Worm (Caenorhabditis elegans) whole organism, L2 larva: ENCODE results near the gene sam-10.

Experiments
- C34F6.9 ChIP-seq: fragments of 150-350 bp; optimal IDR thresholded peaks from 2 replicates; lab custom pipeline; 2014; ENCODE audit warnings: missing biosample characterization, missing genetic modification characterization
- F13H6.1 ChIP-seq: sonication (generic microtip); optimal IDR thresholded peaks from 2 replicates; lab custom pipeline; 2016; ENCODE audit warnings: missing genetic modification characterization, missing compliant biosample characterization
- R02D3.7 ChIP-seq: fragments of 150-350 bp; optimal IDR thresholded peaks from 2 replicates; lab custom pipeline; 2014; ENCODE audit warnings: missing biosample characterization, missing genetic modification characterization
- Y55F3AM.14 ChIP-seq: fragments of 200-800 bp; sonication (Bioruptor generic); optimal IDR thresholded peaks from 2 replicates; lab custom pipeline; 2018; ENCODE audit warnings: mild to moderate bottlenecking, missing genetic modification characterization, missing compliant biosample characterization
- alr-1 ChIP-seq: fragments of 150-350 bp; optimal IDR thresholded peaks from 2 replicates; lab custom pipeline; 2014; ENCODE audit warnings: missing biosample characterization, missing genetic modification characterization
- ama-1 ChIP-seq: fragments of 150-350 bp; optimal IDR thresholded peaks from 2 replicates; lab custom pipeline; 2018; ENCODE audit warnings: inconsistent platforms
- blmp-1 ChIP-seq: sonication (generic microtip); optimal IDR thresholded peaks from 2 replicates; lab custom pipeline; 2017; ENCODE audit warnings: missing genetic modification characterization, mild to moderate bottlenecking, missing compliant biosample characterization, antibody characterized with exemption, moderate library complexity; ENCODE audit not compliant: insufficient read depth
- ceh-16 ChIP-seq: fragments of 150-350 bp; optimal IDR thresholded peaks from 2 replicates; lab custom pipeline; 2014; ENCODE audit warnings: missing biosample characterization, missing genetic modification characterization
- ceh-82 ChIP-seq: fragments of 150-350 bp; optimal IDR thresholded peaks from 2 replicates; lab custom pipeline; 2014; ENCODE audit warnings: missing biosample characterization, missing genetic modification characterization
- crh-2 ChIP-seq: sonication (generic microtip); optimal IDR thresholded peaks from 2 replicates; lab custom pipeline; 2017; ENCODE audit warnings: missing biosample characterization, missing genetic modification characterization
- dmd-4 ChIP-seq: sonication (generic microtip); optimal IDR thresholded peaks from 2 replicates; lab custom pipeline; 2017; ENCODE audit warnings: missing biosample characterization, missing genetic modification characterization
- egl-27 ChIP-seq: sonication (generic microtip); optimal IDR thresholded peaks from 3 replicates; lab custom pipeline; 2017; ENCODE audit warnings: missing biosample characterization, missing genetic modification reagents, missing genetic modification characterization
- elt-1 ChIP-seq: fragments of 150-350 bp; optimal IDR thresholded peaks from 2 replicates; lab custom pipeline; 2014; ENCODE audit warnings: missing biosample characterization, missing genetic modification characterization
- elt-3 ChIP-seq: sonication (generic microtip); optimal IDR thresholded peaks from 2 replicates; lab custom pipeline; 2017; ENCODE audit warnings: missing biosample characterization, missing genetic modification characterization
- fos-1 ChIP-seq: fragments of 150-350 bp; optimal IDR thresholded peaks from 2 replicates; lab custom pipeline; 2014; ENCODE audit warnings: missing biosample characterization, missing genetic modification characterization
- gmeb-1 ChIP-seq: fragments of 150-350 bp; optimal IDR thresholded peaks from 2 replicates; lab custom pipeline; 2014; ENCODE audit warnings: missing biosample characterization, missing genetic modification characterization
- lin-11 ChIP-seq: fragments of 150-350 bp; sonication (generic microtip); optimal IDR thresholded peaks from 2 replicates; lab custom pipeline; 2014; ENCODE audit warnings: missing biosample characterization, missing genetic modification characterization, inconsistent platforms, mixed read lengths
- lin-13 ChIP-seq: fragments of 150-350 bp; optimal IDR thresholded peaks from 2 replicates; lab custom pipeline; 2014; ENCODE audit warnings: missing biosample characterization, missing genetic modification reagents, missing genetic modification characterization
- lin-39 ChIP-seq: fragments of 150-350 bp; optimal IDR thresholded peaks from 2 replicates; lab custom pipeline; 2014; ENCODE audit warnings: missing biosample characterization, missing genetic modification reagents, missing genetic modification characterization
- lsy-2 ChIP-seq, 2 experiments: fragments of 150-350 bp in 1 of 2; sonication (generic microtip) in 1 of 2; optimal IDR thresholded peaks; 2 replicates each; lab custom pipeline; 2014 to 2017; ENCODE audit warnings: missing biosample characterization in 2 of 2, missing genetic modification characterization in 2 of 2
- mab-5 ChIP-seq: fragments of 150-350 bp; optimal IDR thresholded peaks from 2 replicates; lab custom pipeline; 2014; ENCODE audit warnings: missing biosample characterization, missing genetic modification characterization
- mdl-1 ChIP-seq, 2 experiments: fragments of 150-350 bp in 1 of 2; sonication (generic microtip) in 1 of 2; optimal IDR thresholded peaks; 2 replicates each; lab custom pipeline; 2017; ENCODE audit warnings: missing biosample characterization in 2 of 2, missing genetic modification characterization in 2 of 2
- nhr-10 ChIP-seq: sonication (generic microtip); optimal IDR thresholded peaks from 2 replicates; lab custom pipeline; 2017; ENCODE audit warnings: missing biosample characterization, missing genetic modification characterization
- nhr-11 ChIP-seq: fragments of 150-350 bp; optimal IDR thresholded peaks from 2 replicates; lab custom pipeline; 2014; ENCODE audit warnings: missing biosample characterization, missing genetic modification characterization
- nhr-129 ChIP-seq: fragments of 150-350 bp; optimal IDR thresholded peaks from 2 replicates; lab custom pipeline; 2014; ENCODE audit warnings: missing biosample characterization, missing genetic modification characterization
- nhr-21 ChIP-seq: fragments of 150-350 bp; optimal IDR thresholded peaks from 2 replicates; lab custom pipeline; 2014; ENCODE audit warnings: missing biosample characterization, missing genetic modification characterization
- nhr-23 ChIP-seq: fragments of 150-350 bp; optimal IDR thresholded peaks from 2 replicates; lab custom pipeline; 2014; ENCODE audit warnings: missing biosample characterization, missing genetic modification reagents, missing genetic modification characterization
- nhr-237 ChIP-seq: fragments of 150-350 bp; optimal IDR thresholded peaks from 2 replicates; lab custom pipeline; 2014; ENCODE audit warnings: missing biosample characterization, missing genetic modification characterization
- nhr-25 ChIP-seq: fragments of 150-350 bp; sonication (generic microtip); optimal IDR thresholded peaks from 3 replicates; lab custom pipeline; 2014; ENCODE audit warnings: missing biosample characterization, missing genetic modification characterization
- nhr-6 ChIP-seq: fragments of 150-350 bp; optimal IDR thresholded peaks from 2 replicates; lab custom pipeline; 2014; ENCODE audit warnings: missing biosample characterization, missing genetic modification characterization
- peb-1 ChIP-seq: fragments of 150-350 bp; optimal IDR thresholded peaks from 2 replicates; lab custom pipeline; 2014; ENCODE audit warnings: missing biosample characterization, missing genetic modification characterization
- sem-4 ChIP-seq: fragments of 150-350 bp; optimal IDR thresholded peaks from 2 replicates; lab custom pipeline; 2014; ENCODE audit warnings: missing biosample characterization, missing genetic modification reagents, missing genetic modification characterization
- skn-1 ChIP-seq: sonication (generic microtip); optimal IDR thresholded peaks from 2 replicates; lab custom pipeline; 2017; ENCODE audit warnings: missing biosample characterization, missing genetic modification characterization
- sma-3 ChIP-seq: sonication (generic microtip); optimal IDR thresholded peaks from 2 replicates; lab custom pipeline; 2016; ENCODE audit warnings: missing genetic modification reagents, missing genetic modification characterization, missing compliant biosample characterization
- sma-9 ChIP-seq, 2 experiments: fragments of 150-350 bp in 1 of 2; sonication (generic microtip) in 1 of 2; optimal IDR thresholded peaks; 2 replicates each; lab custom pipeline; 2014 to 2016; ENCODE audit warnings: missing genetic modification characterization in 2 of 2, mild to moderate bottlenecking in 1 of 2, missing biosample characterization in 1 of 2, missing compliant biosample characterization in 1 of 2, missing genetic modification reagents in 1 of 2, moderate library complexity in 1 of 2
- snpc-4 ChIP-seq: fragments of 150-350 bp; optimal IDR thresholded peaks from 2 replicates; lab custom pipeline; 2014; ENCODE audit warnings: missing biosample characterization, missing genetic modification characterization
- unc-39 ChIP-seq: fragments of 150-350 bp; optimal IDR thresholded peaks from 2 replicates; lab custom pipeline; 2014; ENCODE audit warnings: missing biosample characterization, missing genetic modification characterization
- unc-55 ChIP-seq: fragments of 150-350 bp; sonication (generic microtip); optimal IDR thresholded peaks from 3 replicates; lab custom pipeline; 2014; ENCODE audit warnings: missing biosample characterization, missing genetic modification reagents, missing genetic modification characterization
- unc-62 ChIP-seq: fragments of 150-350 bp; optimal IDR thresholded peaks from 2 replicates; lab custom pipeline; 2014; ENCODE audit warnings: missing biosample characterization, missing genetic modification reagents, missing genetic modification characterization
- zag-1 ChIP-seq: fragments of 150-350 bp; optimal IDR thresholded peaks from 2 replicates; lab custom pipeline; 2014; ENCODE audit warnings: missing biosample characterization, missing genetic modification characterization
- ztf-11 ChIP-seq: sonication (generic microtip); optimal IDR thresholded peaks from 2 replicates; lab custom pipeline; 2017; ENCODE audit warnings: missing biosample characterization, missing genetic modification characterization
- ztf-4 ChIP-seq: fragments of 150-350 bp; optimal IDR thresholded peaks from 2 replicates; lab custom pipeline; 2014; ENCODE audit warnings: missing biosample characterization, missing genetic modification characterization

The sam-10 gene

ce11 chrII:13334966-13335698, 4.8 kb upstream of the sam-10 start:
- TF ChIP-seq peb-1 (tag; lab: Kevin White, UChicago) (no peak), lin-39 (tag; lab: Kevin White, UChicago) (no peak), unc-39 (tag; lab: Kevin White, UChicago) (peak; percentile 90), F13H6.1 (tag; lab: Kevin White, UChicago) (peak; percentile 99), ztf-11 (peak; percentile 38), zag-1 (tag; lab: Kevin White, UChicago) (peak; percentile 87), gmeb-1 (peak; percentile 32), egl-27 (tag; lab: Kevin White, UChicago) (peak; percentile 70), nhr-129 (peak; percentile 82), crh-2 (peak; percentile 82), ceh-16 (tag; lab: Kevin White, UChicago) (peak; percentile 28), nhr-10 (tag; lab: Kevin White, UChicago) (peak; percentile 25), ama-1 (lab: Kevin White, UChicago) (no peak), ceh-82 (peak; percentile 76), unc-55 (GFP tag; lab: Kevin White, UChicago) (peak; percentile 76), sma-3 (GFP tag; lab: Kevin White, UChicago) (peak; percentile 65), lin-13 (GFP tag; lab: Kevin White, UChicago) (peak; percentile 86), ztf-4 (peak; percentile 66), elt-1 (tag; lab: Kevin White, UChicago) (no peak), C34F6.9 (tag; lab: Kevin White, UChicago) (peak; percentile 85), nhr-21 (tag; lab: Kevin White, UChicago) (peak; percentile 87), nhr-23 (tag; lab: Kevin White, UChicago) (no peak), mdl-1 (tag; optimal IDR thresholded peaks at IDR 0.05; lab: Kevin White, UChicago) (peak; percentile 61 to 70), elt-3 (no peak), lsy-2 (tag; optimal IDR thresholded peaks at IDR 0.05; lab: Kevin White, UChicago) (peak; percentile 80 to 83), unc-62 (GFP tag; lab: Kevin White, UChicago) (no peak), sma-9 (GFP tag; optimal IDR thresholded peaks at IDR 0.05; lab: Kevin White, UChicago) (peak; percentile 89), sma-9 (tag; optimal IDR thresholded peaks at IDR 0.05; lab: Kevin White, UChicago) (peak; percentile 61), lin-11 (tag; lab: Kevin White, UChicago) (peak; percentile 73), nhr-6 (tag; lab: Kevin White, UChicago) (peak; percentile 66), blmp-1 (tag; lab: Kevin White, UChicago) (peak; percentile 23), sem-4 (tag; lab: Kevin White, UChicago) (peak; percentile 83), nhr-237 (tag; lab: Kevin White, UChicago) (no peak), fos-1 (peak; percentile 88), skn-1 (no peak), nhr-11 (tag; lab: Kevin White, UChicago) (no peak), mab-5 (tag; lab: Kevin White, UChicago) (peak; percentile 68), nhr-25 (peak; percentile 81), dmd-4 (tag; lab: Kevin White, UChicago) (no peak), alr-1 (tag; lab: Kevin White, UChicago) (no peak), R02D3.7 (no peak), snpc-4 (tag; lab: Kevin White, UChicago) (peak; percentile 37), Y55F3AM.14 (GFP tag; lab: Kevin White, UChicago) (peak; percentile 83)

DNA sequence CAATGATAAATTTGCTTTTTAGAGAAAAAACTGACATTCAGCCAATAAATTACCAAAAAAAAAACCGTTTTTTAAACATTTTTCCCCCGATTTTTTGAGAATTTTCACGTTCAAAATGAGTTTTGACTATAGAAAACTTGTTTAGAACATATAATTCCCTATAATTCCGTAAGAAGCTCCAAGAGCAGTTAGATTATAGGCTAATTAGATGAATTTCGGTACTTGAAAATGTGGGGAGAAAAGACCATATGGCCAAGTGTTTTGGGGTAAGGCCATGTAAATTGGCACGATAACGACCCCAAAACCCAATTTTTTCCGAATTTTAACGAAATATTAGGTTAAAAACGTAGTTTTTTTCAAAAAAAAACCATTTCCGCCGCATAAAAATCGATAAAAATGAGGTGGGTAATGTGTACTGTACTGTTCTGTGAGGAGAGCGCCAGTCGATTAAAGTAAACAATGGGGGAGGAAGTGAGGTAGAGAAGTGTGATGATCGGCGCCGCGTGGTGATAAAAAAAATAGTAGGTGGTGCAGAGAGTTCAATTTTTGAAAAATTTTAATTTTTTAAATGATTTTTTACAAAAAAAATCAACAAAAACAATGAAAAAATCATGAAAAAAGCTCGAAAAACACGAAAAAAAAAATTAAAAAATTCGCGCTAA, 2.9 kb upstream of the sam-10 start:
- TF ChIP-seq nhr-10 (tag; lab: Kevin White, UChicago) = no peak
- peak; percentile 62 for TF ChIP-seq fos-1
